Worm (Caenorhabditis elegans): ENCODE measurements around the gene mltn-11.

The mltn-11 gene

ce11 chrV:16635911-16636310, at the start of gene mltn-11:
Gene mltn-11, plus strand, starts transcription at chrV:16636186.
- TF ChIP-seq him-1 (tag; optimal IDR thresholded peaks at IDR 0.05) (no peak), W03F9.2 (tag; optimal IDR thresholded peaks at IDR 0.05) (no peak), dao-5 (tag; optimal IDR thresholded peaks at IDR 0.05) (no peak)

- TF ChIP-seq W03F9.2 (tag; optimal IDR thresholded peaks at IDR 0.05) (no peak), him-1 (tag; optimal IDR thresholded peaks at IDR 0.05) (no peak), dao-5 (tag; optimal IDR thresholded peaks at IDR 0.05) (no peak)
These were observed 47.6 kb upstream of the mltn-11 start, which contains the start of gene srw-73 for ce11 chrV:16588428-16588827. Gene srw-73, minus strand, starts transcription at chrV:16588528.

- TF ChIP-seq him-1 (tag; optimal IDR thresholded peaks at IDR 0.05) (no peak), W03F9.2 (tag; optimal IDR thresholded peaks at IDR 0.05) (no peak)
These were observed 46.5 kb upstream of the mltn-11 start for ce11 chrV:16589488-16589887.

ce11 chrV:16591992-16592798, 43.8 kb upstream of the mltn-11 start, which contains the start of gene srh-269:
Gene srh-269, minus strand, starts transcription at chrV:16592042.
- TF ChIP-seq him-1 (tag; optimal IDR thresholded peaks at IDR 0.05) = no peak
- TF ChIP-seq dao-5 (tag; optimal IDR thresholded peaks at IDR 0.05) = no peak
- no peak for TF ChIP-seq W03F9.2 (tag; optimal IDR thresholded peaks at IDR 0.05)

ce11 chrV:16592947-16593791, 42.8 kb upstream of the mltn-11 start:
- no peak for TF ChIP-seq dao-5 (tag; optimal IDR thresholded peaks at IDR 0.05)
- TF ChIP-seq him-1 (tag; optimal IDR thresholded peaks at IDR 0.05) = no peak
- TF ChIP-seq W03F9.2 (tag; optimal IDR thresholded peaks at IDR 0.05) = no peak

- TF ChIP-seq dao-5 (tag; optimal IDR thresholded peaks at IDR 0.05) (no peak), W03F9.2 (tag; optimal IDR thresholded peaks at IDR 0.05) (no peak), him-1 (tag; optimal IDR thresholded peaks at IDR 0.05) (no peak)
These were observed 42.3 kb upstream of the mltn-11 start for ce11 chrV:16593792-16594059.

ce11 chrV:16594514-16594913, 41.5 kb upstream of the mltn-11 start:
- no peak for TF ChIP-seq him-1 (tag; optimal IDR thresholded peaks at IDR 0.05)
- no peak for TF ChIP-seq dao-5 (tag; optimal IDR thresholded peaks at IDR 0.05)

ce11 chrV:16595140-16595791, 40.7 kb upstream of the mltn-11 start, which contains the start of gene cpl-1:
Gene cpl-1, minus strand, starts transcription at chrV:16595346.
- TF ChIP-seq dao-5 (tag; optimal IDR thresholded peaks at IDR 0.05) = no peak
- TF ChIP-seq him-1 (tag; optimal IDR thresholded peaks at IDR 0.05) = no peak
- TF ChIP-seq W03F9.2 (tag; optimal IDR thresholded peaks at IDR 0.05) = no peak

- no peak for TF ChIP-seq dao-5 (tag; optimal IDR thresholded peaks at IDR 0.05)
- no peak for TF ChIP-seq him-1 (tag; optimal IDR thresholded peaks at IDR 0.05)
- no peak for TF ChIP-seq W03F9.2 (tag; optimal IDR thresholded peaks at IDR 0.05)
These were observed 39.9 kb upstream of the mltn-11 start for ce11 chrV:16596102-16596501.

ce11 chrV:16598437-16598836, 37.5 kb upstream of the mltn-11 start:
- TF ChIP-seq him-1 (tag; optimal IDR thresholded peaks at IDR 0.05) (no peak), dao-5 (tag; optimal IDR thresholded peaks at IDR 0.05) (no peak), W03F9.2 (tag; optimal IDR thresholded peaks at IDR 0.05) (no peak)

- TF ChIP-seq dao-5 (tag; optimal IDR thresholded peaks at IDR 0.05) (no peak), W03F9.2 (tag; optimal IDR thresholded peaks at IDR 0.05) (no peak), him-1 (tag; optimal IDR thresholded peaks at IDR 0.05) (no peak)
These were observed 36.2 kb upstream of the mltn-11 start for ce11 chrV:16599835-16600234.

ce11 chrV:16600623-16601022, 35.4 kb upstream of the mltn-11 start, which contains the start of gene T03E6.9:
Gene T03E6.9, minus strand, starts transcription at chrV:16600723.
- TF ChIP-seq him-1 (tag; optimal IDR thresholded peaks at IDR 0.05) (no peak), dao-5 (tag; optimal IDR thresholded peaks at IDR 0.05) (no peak), W03F9.2 (tag; optimal IDR thresholded peaks at IDR 0.05) (no peak)

- TF ChIP-seq W03F9.2 (tag; optimal IDR thresholded peaks at IDR 0.05) (no peak), him-1 (tag; optimal IDR thresholded peaks at IDR 0.05) (no peak), dao-5 (tag; optimal IDR thresholded peaks at IDR 0.05) (no peak)
These were observed 32.9 kb upstream of the mltn-11 start, which contains the start of gene T03E6.8 for ce11 chrV:16603102-16603501. Gene T03E6.8, minus strand, starts transcription at chrV:16603202.

ce11 chrV:16604301-16604700, 31.7 kb upstream of the mltn-11 start:
- TF ChIP-seq W03F9.2 (tag; optimal IDR thresholded peaks at IDR 0.05) (no peak), him-1 (tag; optimal IDR thresholded peaks at IDR 0.05) (no peak), dao-5 (tag; optimal IDR thresholded peaks at IDR 0.05) (no peak)

Data from whole organism, L4/young adult.